Worm (Caenorhabditis elegans) whole organism, late embryonic: ENCODE data around the gene F54E2.2.

Experiments
- K02D7.2 ChIP-seq: sonication (generic microtip); optimal IDR thresholded peaks from 2 replicates; lab custom pipeline; 2017; ENCODE audit warnings: mild to moderate bottlenecking, missing genetic modification characterization, missing compliant biosample characterization
- ceh-19 ChIP-seq: fragments of 200-800 bp; sonication (Bioruptor generic); optimal IDR thresholded peaks from 2 replicates; lab custom pipeline; 2018; ENCODE audit warnings: mild to moderate bottlenecking, missing genetic modification characterization, missing compliant biosample characterization
- ceh-48 ChIP-seq: sonication (generic microtip); optimal IDR thresholded peaks from 2 replicates; lab custom pipeline; 2016; ENCODE audit warnings: missing genetic modification characterization, inconsistent platforms, missing compliant biosample characterization
- dve-1 ChIP-seq: sonication (generic microtip); optimal IDR thresholded peaks from 2 replicates; lab custom pipeline; 2017; ENCODE audit warnings: antibody characterized with exemption, mild to moderate bottlenecking, missing genetic modification characterization, missing compliant biosample characterization
- elt-2 ChIP-seq: sonication (generic microtip); optimal IDR thresholded peaks from 2 replicates; lab custom pipeline; 2016; ENCODE audit warnings: missing genetic modification reagents, missing genetic modification characterization, missing compliant biosample characterization
- nhr-11 ChIP-seq: fragments of 150-350 bp; optimal IDR thresholded peaks from 2 replicates; lab custom pipeline; 2014; ENCODE audit warnings: missing biosample characterization, missing genetic modification characterization
- odd-2 ChIP-seq: sonication (generic microtip); optimal IDR thresholded peaks from 2 replicates; lab custom pipeline; 2017; ENCODE audit warnings: antibody characterized with exemption, mild to moderate bottlenecking, missing genetic modification characterization, missing compliant biosample characterization
- pha-4 ChIP-seq: fragments of 150-350 bp; optimal IDR thresholded peaks from 2 replicates; lab custom pipeline; 2018; ENCODE audit warnings: missing biosample characterization, missing genetic modification reagents, missing genetic modification characterization
- pqm-1 ChIP-seq: sonication (generic microtip); optimal IDR thresholded peaks from 2 replicates; lab custom pipeline; 2016; ENCODE audit warnings: missing genetic modification characterization, missing compliant biosample characterization
- rnt-1 ChIP-seq: sonication (generic microtip); optimal IDR thresholded peaks from 2 replicates; lab custom pipeline; 2016; ENCODE audit warnings: missing genetic modification characterization, missing compliant biosample characterization
- sdc-2 ChIP-seq: sonication (generic microtip); optimal IDR thresholded peaks from 2 replicates; lab custom pipeline; 2016; ENCODE audit warnings: missing genotype, missing genetic modification characterization, missing compliant biosample characterization
- tbx-2 ChIP-seq: sonication (generic microtip); optimal IDR thresholded peaks from 2 replicates; lab custom pipeline; 2016; ENCODE audit warnings: missing genetic modification characterization, missing compliant biosample characterization
- ttx-3 ChIP-seq: sonication (generic microtip); optimal IDR thresholded peaks from 2 replicates; lab custom pipeline; 2016; ENCODE audit warnings: missing genetic modification reagents, missing genetic modification characterization, missing compliant biosample characterization

DNA sequence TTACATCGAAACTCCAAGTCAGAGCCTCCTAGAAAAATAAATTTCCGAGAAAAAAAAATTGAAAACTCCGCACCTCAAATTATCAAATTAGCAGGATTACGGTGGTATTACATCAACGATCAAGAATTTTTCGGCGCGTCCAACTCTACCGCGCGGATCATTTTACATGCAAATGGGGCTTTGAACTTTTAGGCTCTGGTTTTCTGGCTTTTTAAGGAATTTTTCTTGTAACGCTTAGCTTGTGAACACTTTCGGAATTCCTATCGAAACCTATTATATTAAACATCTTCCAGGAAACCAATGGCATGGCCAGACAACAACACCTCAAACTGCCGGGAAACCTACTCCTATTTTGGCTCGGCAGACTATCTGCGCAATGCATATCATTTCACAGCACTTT, 24.5 kb upstream of the F54E2.2 start, which contains the start of gene srh-56:
- TF ChIP-seq K02D7.2 (tag; lab: Kevin White, UChicago) (no peak), rnt-1 (tag; lab: Kevin White, UChicago) (no peak), ceh-19 (no peak), pqm-1 (tag; lab: Kevin White, UChicago) (no peak), ttx-3 (tag; lab: Kevin White, UChicago) (no peak), pha-4 (tag; lab: Kevin White, UChicago) (no peak), tbx-2 (tag; lab: Kevin White, UChicago) (no peak), elt-2 (no peak), ceh-48 (no peak), nhr-11 (tag; lab: Kevin White, UChicago) (no peak), odd-2 (tag; lab: Kevin White, UChicago) (no peak), sdc-2 (no peak), dve-1 (tag; lab: Kevin White, UChicago) (no peak)
